Fruit fly (Drosophila melanogaster) whole organism, embryonic: ENCODE results near the gene Aasdh.

Experiments
- Ada2b ChIP-seq: fragments of 200-800 bp; sonication (Bioruptor generic); IDR thresholded peaks from 2 replicates; pipeline ENCODE4 v1.3.6; 2022; ENCODE audit warnings: missing biosample characterization, missing genetic modification characterization
- Bdp1 ChIP-seq: fragments of 200-800 bp; sonication (Bioruptor generic); optimal IDR thresholded peaks from 3 replicates; lab custom pipeline; 2016; ENCODE audit warnings: missing biosample characterization, missing genetic modification characterization
- C15 ChIP-seq: fragments of 200-800 bp; sonication (Bioruptor generic); IDR thresholded peaks from 3 replicates; pipeline ENCODE4 v1.3.6; 2022; ENCODE audit warnings: missing biosample characterization, missing genetic modification characterization
- CG10267 ChIP-seq: fragments of 200-800 bp; sonication (Bioruptor generic); optimal IDR thresholded peaks from 2 replicates; lab custom pipeline; 2018; ENCODE audit warnings: missing biosample characterization, mild to moderate bottlenecking, missing genetic modification characterization, moderate library complexity
- CG10274 ChIP-seq: fragments of 200-800 bp; sonication (Bioruptor generic); optimal IDR thresholded peaks from 3 replicates; lab custom pipeline; 2017; ENCODE audit warnings: missing biosample characterization, mild to moderate bottlenecking, missing genetic modification characterization
- CG10565 ChIP-seq: fragments of 200-800 bp; sonication (Bioruptor generic); optimal IDR thresholded peaks from 3 replicates; lab custom pipeline; 2016; ENCODE audit warnings: missing biosample characterization, mild to moderate bottlenecking, missing genetic modification characterization
- CG11456 ChIP-seq: fragments of 200-800 bp; sonication (Bioruptor generic); IDR thresholded peaks from 3 replicates; pipeline ENCODE4 v1.3.6; 2022; ENCODE audit warnings: missing biosample characterization, missing genetic modification characterization
- CG12236 ChIP-seq: fragments of 200-800 bp; sonication (Bioruptor generic); optimal IDR thresholded peaks from 2 replicates; lab custom pipeline; 2016; ENCODE audit warnings: missing biosample characterization, missing genetic modification characterization
- CG15479 ChIP-seq: fragments of 200-800 bp; sonication (Bioruptor generic); optimal IDR thresholded peaks from 3 replicates; lab custom pipeline; 2019; ENCODE audit warnings: missing biosample characterization, mild to moderate bottlenecking, missing genetic modification characterization, moderate library complexity
- CG18619 ChIP-seq: fragments of 200-800 bp; sonication (Bioruptor generic); optimal IDR thresholded peaks from 3 replicates; lab custom pipeline; 2017; ENCODE audit warnings: missing biosample characterization, mild to moderate bottlenecking, missing genetic modification characterization
- CG18764 ChIP-seq: fragments of 200-800 bp; sonication (Bioruptor generic); optimal IDR thresholded peaks from 3 replicates; lab custom pipeline; 2016; ENCODE audit warnings: missing biosample characterization, missing genetic modification characterization
- CG30431 ChIP-seq: fragments of 200-800 bp; sonication (Bioruptor generic); optimal IDR thresholded peaks from 2 replicates; lab custom pipeline; 2017; ENCODE audit warnings: missing biosample characterization, missing genetic modification characterization
- CG31441 ChIP-seq: fragments of 200-800 bp; sonication (Bioruptor generic); IDR thresholded peaks from 2 replicates; pipeline ENCODE4 v1.3.6; 2022; ENCODE audit warnings: missing biosample characterization, missing genetic modification characterization
- CG32767 ChIP-seq: fragments of 200-800 bp; sonication (Bioruptor generic); IDR thresholded peaks from 2 replicates; pipeline ENCODE4 v1.3.6; 2022; ENCODE audit warnings: missing biosample characterization, missing genetic modification characterization
- CG43689 ChIP-seq: fragments of 200-800 bp; sonication (Bioruptor generic); IDR thresholded peaks from 2 replicates; pipeline ENCODE4 v1.3.6; 2022; ENCODE audit warnings: missing biosample characterization, missing genetic modification characterization
- CG4424 ChIP-seq: fragments of 200-800 bp; sonication (Bioruptor generic); optimal IDR thresholded peaks from 3 replicates; lab custom pipeline; 2016; ENCODE audit warnings: missing biosample characterization, missing genetic modification characterization
- CG5245 ChIP-seq: fragments of 200-800 bp; sonication (Bioruptor generic); optimal IDR thresholded peaks from 3 replicates; lab custom pipeline; 2016; ENCODE audit warnings: missing biosample characterization, missing genetic modification characterization
- CG6654 ChIP-seq: fragments of 200-800 bp; sonication (Bioruptor generic); optimal IDR thresholded peaks from 2 replicates; lab custom pipeline; 2017; ENCODE audit warnings: missing biosample characterization, mild to moderate bottlenecking, missing genetic modification characterization
- CG6683 ChIP-seq: fragments of 200-800 bp; sonication (Bioruptor generic); optimal IDR thresholded peaks from 2 replicates; lab custom pipeline; 2017; ENCODE audit warnings: missing biosample characterization, mild to moderate bottlenecking, missing genetic modification characterization, missing genetic modification reagents
- CG7556 ChIP-seq: fragments of 200-800 bp; sonication (Bioruptor generic); optimal IDR thresholded peaks from 2 replicates; lab custom pipeline; 2017; ENCODE audit warnings: missing biosample characterization, mild to moderate bottlenecking, missing genetic modification characterization
- CG8281 ChIP-seq: fragments of 200-800 bp; sonication (Bioruptor generic); optimal IDR thresholded peaks from 2 replicates; lab custom pipeline; 2018; ENCODE audit warnings: missing biosample characterization, mild to moderate bottlenecking, missing genetic modification characterization, moderate library complexity
- CG9817 ChIP-seq: fragments of 200-800 bp; sonication (Bioruptor generic); optimal IDR thresholded peaks from 2 replicates; lab custom pipeline; 2018; ENCODE audit warnings: missing biosample characterization, mild to moderate bottlenecking, missing genetic modification characterization, moderate library complexity
- CHES-1-like ChIP-seq: fragments of 200-800 bp; sonication (Bioruptor generic); optimal IDR thresholded peaks from 2 replicates; lab custom pipeline; 2016; ENCODE audit warnings: missing biosample characterization, missing genetic modification characterization
- Camta ChIP-seq: fragments of 200-800 bp; sonication (Bioruptor generic); optimal IDR thresholded peaks from 2 replicates; lab custom pipeline; 2016; ENCODE audit warnings: missing biosample characterization, missing genetic modification characterization
- Chrac-16 ChIP-seq: fragments of 200-800 bp; sonication (Bioruptor generic); optimal IDR thresholded peaks from 3 replicates; lab custom pipeline; 2016; ENCODE audit warnings: missing biosample characterization, missing genetic modification characterization
- Dll ChIP-seq: fragments of 200-800 bp; sonication (Bioruptor generic); IDR thresholded peaks from 4 replicates; pipeline ENCODE4 v1.3.6; 2022; ENCODE audit warnings: missing biosample characterization, missing genetic modification characterization; ENCODE audit not compliant: partially characterized antibody
- Eip74EF ChIP-seq, 2 experiments: fragments of 200-800 bp in 1 of 2; fragments of >200 bp in 1 of 2; sonication (Bioruptor generic) in 1 of 2; optimal IDR thresholded peaks; 2 replicates each; lab custom pipeline; 2017 to 2019; ENCODE audit warnings: missing biosample characterization in 2 of 2, missing genetic modification characterization in 2 of 2, mild to moderate bottlenecking in 1 of 2, moderate library complexity in 1 of 2
- Gsc ChIP-seq: fragments of 200-800 bp; sonication (Bioruptor generic); IDR thresholded peaks from 2 replicates; pipeline ENCODE4 v1.3.6; 2022; ENCODE audit warnings: missing biosample characterization, missing genetic modification characterization
- Med ChIP-seq: fragments of 200-800 bp; sonication (Bioruptor generic); peaks from one replicate; lab custom pipeline; 2016; ENCODE audit warnings: missing biosample characterization, missing genetic modification characterization, mild to moderate bottlenecking, inconsistent platforms, moderate library complexity
- Mrtf ChIP-seq: fragments of 200-800 bp; sonication (Bioruptor generic); IDR thresholded peaks from 3 replicates; pipeline ENCODE4 v1.3.6; 2022; ENCODE audit warnings: missing biosample characterization, missing genetic modification characterization
- Sin3A ChIP-seq: fragments of >200 bp; optimal IDR thresholded peaks from 2 replicates; lab custom pipeline; 2018
- Sox102F ChIP-seq: fragments of 200-800 bp; sonication (Bioruptor generic); optimal IDR thresholded peaks from 2 replicates; lab custom pipeline; 2018; ENCODE audit warnings: missing biosample characterization, mild to moderate bottlenecking, missing genetic modification characterization, moderate library complexity
- Trl ChIP-seq, 3 experiments: fragments of >200 bp in 2 of 3; fragments of 200-800 bp in 1 of 3; sonication (Bioruptor generic) in 1 of 3; optimal IDR thresholded peaks; 2 replicates in 1 of 3; 3 replicates in 2 of 3; lab custom pipeline; 2016 to 2017; ENCODE audit warnings: missing biosample characterization in 1 of 3, missing genetic modification characterization in 1 of 3
- Vsx1 ChIP-seq: fragments of 200-800 bp; sonication (Bioruptor generic); optimal IDR thresholded peaks from 2 replicates; lab custom pipeline; 2017; ENCODE audit warnings: missing biosample characterization, mild to moderate bottlenecking, missing genetic modification characterization, missing genetic modification reagents
- abd-A ChIP-seq: fragments of 200-800 bp; sonication (Bioruptor generic); optimal IDR thresholded peaks from 3 replicates; lab custom pipeline; 2019; ENCODE audit warnings: missing biosample characterization, mild to moderate bottlenecking, missing genetic modification characterization, moderate library complexity
- chn ChIP-seq: fragments of 200-800 bp; sonication (Bioruptor generic); optimal IDR thresholded peaks from 2 replicates; lab custom pipeline; 2016; ENCODE audit warnings: missing biosample characterization, missing genetic modification characterization
- croc ChIP-seq: fragments of 200-800 bp; sonication (Bioruptor generic); conservative IDR thresholded peaks from 3 replicates; pipeline ENCODE4 v1.3.6; 2022; ENCODE audit warnings: missing biosample characterization, missing genetic modification characterization
- fd96Cb ChIP-seq: fragments of 200-800 bp; sonication (Bioruptor generic); optimal IDR thresholded peaks from 2 replicates; lab custom pipeline; 2018; ENCODE audit warnings: missing biosample characterization, mild to moderate bottlenecking, missing genetic modification characterization, moderate library complexity
- hth ChIP-seq: fragments of >200 bp; optimal IDR thresholded peaks from 2 replicates; lab custom pipeline; 2017; ENCODE audit warnings: inconsistent platforms
- ind ChIP-seq: fragments of 200-800 bp; sonication (Bioruptor generic); optimal IDR thresholded peaks from 3 replicates; lab custom pipeline; 2016; ENCODE audit warnings: missing biosample characterization, missing genetic modification characterization
- insv ChIP-seq, 2 experiments: fragments of 200-800 bp; sonication (Bioruptor generic); optimal IDR thresholded peaks; 3 replicates each; lab custom pipeline; 2016 to 2018; ENCODE audit warnings: missing biosample characterization in 2 of 2, missing genetic modification characterization in 2 of 2
- jing ChIP-seq: fragments of 200-800 bp; sonication (Bioruptor generic); optimal IDR thresholded peaks from 2 replicates; lab custom pipeline; 2018; ENCODE audit warnings: missing biosample characterization, mild to moderate bottlenecking, missing genetic modification characterization
- org-1 ChIP-seq: fragments of 200-800 bp; sonication (Bioruptor generic); optimal IDR thresholded peaks from 2 replicates; lab custom pipeline; 2017; ENCODE audit warnings: missing biosample characterization, missing genetic modification characterization
- pfk ChIP-seq: fragments of 200-800 bp; sonication (Bioruptor generic); optimal IDR thresholded peaks from 2 replicates; lab custom pipeline; 2018; ENCODE audit warnings: missing biosample characterization, mild to moderate bottlenecking, missing genetic modification characterization, moderate library complexity
- pho ChIP-seq: fragments of 200-800 bp; sonication (Bioruptor generic); optimal IDR thresholded peaks from 2 replicates; lab custom pipeline; 2016; ENCODE audit warnings: missing biosample characterization, missing genetic modification characterization
- so ChIP-seq: fragments of 200-800 bp; sonication (Bioruptor generic); IDR thresholded peaks from 3 replicates; pipeline ENCODE4 v1.3.6; 2022; ENCODE audit warnings: missing biosample characterization, missing genetic modification characterization
- trh ChIP-seq: fragments of 200-800 bp; sonication (Bioruptor generic); optimal IDR thresholded peaks from 2 replicates; lab custom pipeline; 2016; ENCODE audit warnings: missing biosample characterization, missing genetic modification characterization
- tx ChIP-seq: fragments of 200-800 bp; sonication (Bioruptor generic); optimal IDR thresholded peaks from 2 replicates; lab custom pipeline; 2016; ENCODE audit warnings: missing biosample characterization, missing genetic modification characterization
- zen ChIP-seq: fragments of 200-800 bp; sonication (Bioruptor generic); optimal IDR thresholded peaks from 3 replicates; lab custom pipeline; 2018; ENCODE audit warnings: missing biosample characterization, mild to moderate bottlenecking, missing genetic modification characterization, moderate library complexity
- zen2 ChIP-seq: fragments of 200-800 bp; sonication (Bioruptor generic); IDR thresholded peaks from 3 replicates; pipeline ENCODE4 v1.3.6; 2022; ENCODE audit warnings: missing biosample characterization, missing genetic modification characterization; ENCODE audit not compliant: partially characterized antibody

Aasdh gene

DNA sequence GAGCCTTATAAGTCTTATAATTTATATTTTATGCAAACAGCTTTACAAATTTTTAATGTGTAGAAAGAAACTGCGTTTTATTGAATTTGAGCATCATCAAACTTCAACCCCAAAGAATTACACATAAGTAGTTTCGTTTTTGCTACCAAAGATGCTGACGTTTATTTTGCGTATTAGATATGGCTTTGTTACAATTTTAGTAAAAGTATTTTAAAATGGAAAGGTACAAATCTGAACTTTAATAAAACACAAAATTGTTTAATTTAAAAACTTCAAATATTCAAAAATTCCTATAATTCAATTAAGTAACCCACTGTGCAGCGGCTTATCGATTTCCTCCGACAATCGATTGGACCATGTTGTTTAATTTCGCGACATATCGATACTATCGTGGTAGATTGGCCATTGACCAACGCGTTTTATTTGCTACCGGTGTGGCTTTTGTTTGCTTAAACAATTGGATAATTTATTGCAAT is 14.8 kb upstream of the Aasdh start, which contains the start of gene prg (continued):
- TF ChIP-seq CG9817 (tag; lab: Kevin White, UChicago) (peak; percentile 59), CG12236 (peak; percentile 43), CG11456 (GFP tag; lab: Robert Waterston, UW) (peak; percentile 72; the same call in 2 of the 3 replicates), Mrtf (GFP tag; lab: Robert Waterston, UW) (no peak; the same call in 2 of the 3 replicates), hth (lab: Kevin White, UChicago) (no peak), Bdp1 (no peak), CG10267 (tag; lab: Kevin White, UChicago) (peak; percentile 71), chn (GFP tag; lab: Kevin White, UChicago) (peak; percentile 33), org-1 (no peak), CG4424 (peak; percentile 13), CG10274 (no peak), zen2 (GFP tag; lab: Robert Waterston, UW) (peak; percentile 98), pho (GFP tag; lab: Kevin White, UChicago) (peak; percentile 78), Gsc (GFP tag; lab: Robert Waterston, UW) (no peak), pfk (GFP tag; lab: Kevin White, UChicago) (no peak), Eip74EF (GFP tag; optimal IDR thresholded peaks at IDR 0.05; lab: Kevin White, UChicago) (peak in 1 of 2 experiments; percentile 73), CG10565 (GFP tag; lab: Kevin White, UChicago) (no peak), abd-A (tag; lab: Kevin White, UChicago) (no peak), CG30431 (GFP tag; lab: Kevin White, UChicago) (no peak), CG6683 (no peak), CG6654 (GFP tag; lab: Kevin White, UChicago) (no peak), Ada2b (GFP tag; lab: Robert Waterston, UW) (peak; percentile 67), fd96Cb (tag; lab: Kevin White, UChicago) (peak; percentile 48), C15 (no peak), ind (GFP tag; lab: Kevin White, UChicago) (peak; percentile 43), CHES-1-like (GFP tag; lab: Kevin White, UChicago) (peak; percentile 54), so (GFP tag; lab: Robert Waterston, UW) (peak; percentile 63; the same call in 1 of the 3 replicates), CG31441 (GFP tag; lab: Robert Waterston, UW) (peak; percentile 61; the same call in 1 of the 2 replicates), CG7556 (GFP tag; lab: Kevin White, UChicago) (peak; percentile 70), CG43689 (no peak; the same call in 1 of the 2 replicates), Sox102F (GFP tag; lab: Kevin White, UChicago) (peak; percentile 72), CG18619 (peak; percentile 52), zen (tag; lab: Kevin White, UChicago) (peak; percentile 40), jing (GFP tag; lab: Kevin White, UChicago) (no peak), CG5245 (GFP tag; lab: Kevin White, UChicago) (peak; percentile 23), Dll (peak; percentile 97), CG8281 (tag; lab: Kevin White, UChicago) (peak; percentile 26), trh (GFP tag; lab: Kevin White, UChicago) (no peak), Chrac-16 (GFP tag; lab: Kevin White, UChicago) (peak; percentile 47), CG15479 (GFP tag; lab: Kevin White, UChicago) (no peak), insv (GFP tag; optimal IDR thresholded peaks at IDR 0.05; lab: Kevin White, UChicago) (peak in 1 of 2 experiments; percentile 58), Camta (peak; percentile 62), Sin3A (lab: Kevin White, UChicago) (no peak), CG32767 (GFP tag; lab: Robert Waterston, UW) (peak; percentile 41; the same call in 1 of the 2 replicates), CG18764 (peak; percentile 16), croc (GFP tag; lab: Robert Waterston, UW) (no peak), Trl (optimal IDR thresholded peaks at IDR 0.05; lab: Kevin White, UChicago) (no peak), Trl (GFP tag; optimal IDR thresholded peaks at IDR 0.05; lab: Kevin White, UChicago) (peak; percentile 74), tx (peak; percentile 35), Med (GFP tag; lab: Kevin White, UChicago) (peak; percentile 94), Vsx1 (GFP tag; lab: Kevin White, UChicago) (peak; percentile 31)
